Worm (Caenorhabditis elegans) whole organism, L2 larva: ENCODE results near the gene srh-277.

Experiments used
- ama-1 ChIP-seq: fragments of 150-350 bp; optimal IDR thresholded peaks from 2 replicates; lab custom pipeline; 2018; ENCODE audit warnings: inconsistent platforms
- blmp-1 ChIP-seq: sonication (generic microtip); optimal IDR thresholded peaks from 2 replicates; lab custom pipeline; 2017; ENCODE audit warnings: missing genetic modification characterization, mild to moderate bottlenecking, missing compliant biosample characterization, antibody characterized with exemption, moderate library complexity; ENCODE audit not compliant: insufficient read depth
- dmd-4 ChIP-seq: sonication (generic microtip); optimal IDR thresholded peaks from 2 replicates; lab custom pipeline; 2017; ENCODE audit warnings: missing biosample characterization, missing genetic modification characterization
- lin-13 ChIP-seq: fragments of 150-350 bp; optimal IDR thresholded peaks from 2 replicates; lab custom pipeline; 2014; ENCODE audit warnings: missing biosample characterization, missing genetic modification reagents, missing genetic modification characterization
- lsy-2 ChIP-seq, 2 experiments: fragments of 150-350 bp in 1 of 2; sonication (generic microtip) in 1 of 2; optimal IDR thresholded peaks; 2 replicates each; lab custom pipeline; 2014 to 2017; ENCODE audit warnings: missing biosample characterization in 2 of 2, missing genetic modification characterization in 2 of 2
- nhr-10 ChIP-seq: sonication (generic microtip); optimal IDR thresholded peaks from 2 replicates; lab custom pipeline; 2017; ENCODE audit warnings: missing biosample characterization, missing genetic modification characterization
- nhr-129 ChIP-seq: fragments of 150-350 bp; optimal IDR thresholded peaks from 2 replicates; lab custom pipeline; 2014; ENCODE audit warnings: missing biosample characterization, missing genetic modification characterization
- nhr-23 ChIP-seq: fragments of 150-350 bp; optimal IDR thresholded peaks from 2 replicates; lab custom pipeline; 2014; ENCODE audit warnings: missing biosample characterization, missing genetic modification reagents, missing genetic modification characterization

ce11 chrV:16201730-16202129 is 18.7 kb downstream of the srh-277 start, which contains the start of gene F11A5.17:
- TF ChIP-seq nhr-129 (no peak), blmp-1 (tag; lab: Kevin White, UChicago) (no peak), dmd-4 (tag; lab: Kevin White, UChicago) (no peak), lin-13 (GFP tag; lab: Kevin White, UChicago) (no peak), lsy-2 (tag; optimal IDR thresholded peaks at IDR 0.05; lab: Kevin White, UChicago) (no peak), nhr-10 (no peak), nhr-23 (tag; lab: Kevin White, UChicago) (no peak), ama-1 (lab: Kevin White, UChicago) (no peak)
